Worm (Caenorhabditis elegans) whole organism, young adult: ENCODE data around the gene tag-266.
A peak's percentile ranks its signal among the peaks of the same experiment; 100 is the strongest.

Experiments used
- B0019.2 ChIP-seq: fragments of 200-800 bp; sonication (Bioruptor generic); conservative IDR thresholded peaks from 2 replicates; pipeline ENCODE4 v1.3.6; 2022; ENCODE audit warnings: missing genetic modification reagents, missing genetic modification characterization, missing compliant biosample characterization
- B0261.1 ChIP-seq: sonication (generic microtip); optimal IDR thresholded peaks from 2 replicates; lab custom pipeline; 2016; ENCODE audit warnings: mild to moderate bottlenecking, missing genetic modification characterization, moderate library complexity, missing compliant biosample characterization
- D2030.7 ChIP-seq: fragments of 200-800 bp; sonication (Bioruptor generic); IDR thresholded peaks from 2 replicates; pipeline ENCODE4 v1.3.6; 2022; ENCODE audit warnings: missing genetic modification reagents, missing genetic modification characterization, missing compliant biosample characterization
- F10E7.11 ChIP-seq: sonication (generic microtip); optimal IDR thresholded peaks from 2 replicates; lab custom pipeline; 2017; ENCODE audit warnings: mild to moderate bottlenecking, missing genetic modification characterization, moderate library complexity, missing compliant biosample characterization
- F37B4.10 ChIP-seq: fragments of 200-800 bp; sonication (Bioruptor generic); IDR thresholded peaks from 2 replicates; pipeline ENCODE4 v1.3.6; 2022; ENCODE audit warnings: missing genetic modification characterization, missing compliant biosample characterization
- F57A8.1 ChIP-seq: fragments of 200-800 bp; sonication (Bioruptor generic); optimal IDR thresholded peaks from 2 replicates; lab custom pipeline; 2018; ENCODE audit warnings: mild to moderate bottlenecking, missing genetic modification characterization, moderate library complexity, missing compliant biosample characterization
- F57C9.4 ChIP-seq: sonication (generic microtip); optimal IDR thresholded peaks from 2 replicates; lab custom pipeline; 2017; ENCODE audit warnings: mild to moderate bottlenecking, missing genetic modification characterization, missing compliant biosample characterization
- K12H6.12 ChIP-seq: fragments of 200-800 bp; sonication (Bioruptor generic); optimal IDR thresholded peaks from 2 replicates; lab custom pipeline; 2018; ENCODE audit warnings: mild to moderate bottlenecking, missing genetic modification characterization, missing compliant biosample characterization
- T07F8.4 ChIP-seq: sonication (generic microtip); optimal IDR thresholded peaks from 2 replicates; lab custom pipeline; 2016; ENCODE audit warnings: mild to moderate bottlenecking, missing genetic modification characterization, moderate library complexity, missing compliant biosample characterization
- T26A5.8 ChIP-seq: sonication (generic microtip); optimal IDR thresholded peaks from 2 replicates; lab custom pipeline; 2016; ENCODE audit warnings: missing genetic modification characterization, missing compliant biosample characterization
- Y53G8AR.9 ChIP-seq: fragments of 200-800 bp; sonication (Bioruptor generic); conservative IDR thresholded peaks from 2 replicates; pipeline ENCODE4 v1.3.6; 2022; ENCODE audit warnings: missing genetic modification reagents, missing genetic modification characterization, missing compliant biosample characterization
- aptf-3 ChIP-seq: fragments of 200-800 bp; sonication (Bioruptor generic); IDR thresholded peaks from 2 replicates; pipeline ENCODE4 v1.3.6; 2022; ENCODE audit warnings: missing genetic modification characterization, missing compliant biosample characterization
- athp-1 ChIP-seq: sonication (generic microtip); optimal IDR thresholded peaks from 2 replicates; lab custom pipeline; 2017; ENCODE audit warnings: mild to moderate bottlenecking, missing genetic modification characterization, missing compliant biosample characterization
- attf-5 ChIP-seq: fragments of 200-800 bp; sonication (Bioruptor generic); optimal IDR thresholded peaks from 2 replicates; lab custom pipeline; 2018; ENCODE audit warnings: mild to moderate bottlenecking, missing genetic modification characterization, missing compliant biosample characterization
- bed-1 ChIP-seq: fragments of 200-800 bp; sonication (Bioruptor generic); IDR thresholded peaks from 2 replicates; pipeline ENCODE4 v1.3.6; 2022; ENCODE audit warnings: missing genetic modification reagents, missing genetic modification characterization, missing compliant biosample characterization
- bed-2 ChIP-seq: fragments of 200-800 bp; sonication (Bioruptor generic); IDR thresholded peaks from 2 replicates; pipeline ENCODE4 v1.3.6; 2022; ENCODE audit warnings: missing genetic modification reagents, missing genetic modification characterization, missing compliant biosample characterization
- cebp-1 ChIP-seq, 2 experiments: fragments of 200-800 bp in 1 of 2; sonication (Bioruptor generic) in 1 of 2; sonication (generic microtip) in 1 of 2; IDR thresholded peaks in 1 of 2; optimal IDR thresholded peaks in 1 of 2; 2 replicates each; pipeline versions ENCODE4 v1.3.6 to Lab custom; 2017 to 2022; ENCODE audit warnings: missing compliant biosample characterization in 2 of 2, missing genetic modification characterization in 2 of 2, mild to moderate bottlenecking in 1 of 2, missing genetic modification reagents in 1 of 2, moderate library complexity in 1 of 2
- ceh-100 ChIP-seq: fragments of 200-800 bp; sonication (Bioruptor generic); IDR thresholded peaks from 2 replicates; pipeline ENCODE4 v1.3.6; 2022; ENCODE audit warnings: missing genetic modification reagents, missing genetic modification characterization, missing compliant biosample characterization
- ceh-27 ChIP-seq: fragments of 200-800 bp; sonication (Bioruptor generic); optimal IDR thresholded peaks from 2 replicates; lab custom pipeline; 2018; ENCODE audit warnings: mild to moderate bottlenecking, missing genetic modification characterization, moderate library complexity, missing compliant biosample characterization
- ceh-79 ChIP-seq: sonication (generic microtip); optimal IDR thresholded peaks from 2 replicates; lab custom pipeline; 2017; ENCODE audit warnings: mild to moderate bottlenecking, missing genetic modification characterization, missing compliant biosample characterization
- die-1 ChIP-seq: sonication (generic microtip); optimal IDR thresholded peaks from 2 replicates; lab custom pipeline; 2016; ENCODE audit warnings: missing genotype, mild to moderate bottlenecking, missing genetic modification characterization, missing compliant biosample characterization
- dox-1 ChIP-seq: fragments of 200-800 bp; sonication (Bioruptor generic); IDR thresholded peaks from 2 replicates; pipeline ENCODE4 v1.3.6; 2022; ENCODE audit warnings: missing genetic modification reagents, missing genetic modification characterization, missing compliant biosample characterization
- egrh-3 ChIP-seq: fragments of 200-800 bp; sonication (Bioruptor generic); IDR thresholded peaks from 2 replicates; pipeline ENCODE4 v1.3.6; 2022; ENCODE audit warnings: missing genetic modification reagents, missing genetic modification characterization, missing compliant biosample characterization
- him-1 ChIP-seq: sonication (generic microtip); optimal IDR thresholded peaks from 2 replicates; lab custom pipeline; 2016; ENCODE audit warnings: missing genotype, missing genetic modification reagents, missing genetic modification characterization, missing compliant biosample characterization
- hmg-1.2 ChIP-seq: fragments of 200-800 bp; sonication (Bioruptor generic); IDR thresholded peaks from 2 replicates; pipeline ENCODE4 v1.3.6; 2022; ENCODE audit warnings: missing genetic modification reagents, missing genetic modification characterization, missing compliant biosample characterization
- let-607 ChIP-seq, 2 experiments: fragments of 200-800 bp in 1 of 2; sonication (Bioruptor generic) in 1 of 2; sonication (generic microtip) in 1 of 2; optimal IDR thresholded peaks; 2 replicates each; lab custom pipeline; 2016 to 2018; ENCODE audit warnings: mild to moderate bottlenecking in 2 of 2, missing compliant biosample characterization in 2 of 2, missing genetic modification characterization in 2 of 2, moderate library complexity in 2 of 2, missing genotype in 1 of 2
- lin-35 ChIP-seq, 3 experiments: fragments of 150-350 bp in 2 of 3; sonication (generic microtip) in 1 of 3; optimal IDR thresholded peaks; 2 replicates each; lab custom pipeline; 2014 to 2018; ENCODE audit warnings: missing biosample characterization in 3 of 3, missing genetic modification characterization in 3 of 3, missing genetic modification reagents in 3 of 3
- lin-40 ChIP-seq: sonication (generic microtip); optimal IDR thresholded peaks from 2 replicates; lab custom pipeline; 2016; ENCODE audit warnings: missing genetic modification characterization, mild to moderate bottlenecking, missing compliant biosample characterization, missing genotype, missing genetic modification reagents
- lin-54 ChIP-seq: fragments of 200-800 bp; sonication (Bioruptor generic); optimal IDR thresholded peaks from 2 replicates; lab custom pipeline; 2018; ENCODE audit warnings: mild to moderate bottlenecking, missing genetic modification characterization, missing compliant biosample characterization
- lsl-1 ChIP-seq: fragments of 200-800 bp; sonication (Bioruptor generic); optimal IDR thresholded peaks from 2 replicates; lab custom pipeline; 2018; ENCODE audit warnings: mild to moderate bottlenecking, missing genetic modification characterization, moderate library complexity, missing compliant biosample characterization
- madf-10 ChIP-seq: sonication (generic microtip); optimal IDR thresholded peaks from 2 replicates; lab custom pipeline; 2016; ENCODE audit warnings: mild to moderate bottlenecking, missing genetic modification characterization, missing compliant biosample characterization
- mcd-1 ChIP-seq: fragments of 200-800 bp; sonication (Bioruptor generic); IDR thresholded peaks from 2 replicates; pipeline ENCODE4 v1.3.6; 2022; ENCODE audit warnings: missing genetic modification reagents, missing genetic modification characterization, missing compliant biosample characterization
- mxl-1 ChIP-seq: sonication (generic microtip); optimal IDR thresholded peaks from 2 replicates; lab custom pipeline; 2016; ENCODE audit warnings: missing genetic modification characterization, missing compliant biosample characterization
- nfya-2 ChIP-seq: fragments of 200-800 bp; sonication (Bioruptor generic); IDR thresholded peaks from 2 replicates; pipeline ENCODE4 v1.3.6; 2022; ENCODE audit warnings: missing genetic modification reagents, missing genetic modification characterization, missing compliant biosample characterization
- nhr-179 ChIP-seq: sonication (generic microtip); optimal IDR thresholded peaks from 2 replicates; lab custom pipeline; 2016; ENCODE audit warnings: mild to moderate bottlenecking, missing genetic modification characterization, missing compliant biosample characterization
- nhr-80 ChIP-seq: sonication (generic microtip); optimal IDR thresholded peaks from 2 replicates; lab custom pipeline; 2016; ENCODE audit warnings: missing genetic modification characterization, missing compliant biosample characterization
- rec-8 ChIP-seq, 2 experiments: sonication (generic microtip); optimal IDR thresholded peaks; 2 replicates each; lab custom pipeline; 2016; ENCODE audit warnings: mild to moderate bottlenecking in 2 of 2, missing genetic modification characterization in 2 of 2, missing genetic modification reagents in 2 of 2, missing genotype in 2 of 2, missing biosample characterization in 1 of 2, missing compliant biosample characterization in 1 of 2, moderate library complexity in 1 of 2
- snpc-1.3 ChIP-seq: sonication (generic microtip); optimal IDR thresholded peaks from 2 replicates; lab custom pipeline; 2017; ENCODE audit warnings: missing genetic modification characterization, mild to moderate bottlenecking, missing compliant biosample characterization, antibody characterized with exemption, moderate library complexity, missing genotype, missing genetic modification reagents; ENCODE audit not compliant: insufficient read depth
- snpc-4 ChIP-seq, 5 experiments: fragments of 150-350 bp in 1 of 5; sonication (generic microtip) in 4 of 5; optimal IDR thresholded peaks; 2 replicates each; lab custom pipeline; 2014 to 2018; ENCODE audit warnings: missing genetic modification characterization in 5 of 5, missing biosample characterization in 3 of 5, antibody characterized with exemption in 2 of 5, mild to moderate bottlenecking in 2 of 5, missing compliant biosample characterization in 2 of 5, missing genotype in 2 of 5, moderate library complexity in 2 of 5, missing genetic modification reagents in 1 of 5
- sptf-2 ChIP-seq: fragments of 200-800 bp; sonication (Bioruptor generic); optimal IDR thresholded peaks from 2 replicates; lab custom pipeline; 2018; ENCODE audit warnings: mild to moderate bottlenecking, missing genetic modification characterization, missing compliant biosample characterization
- tbp1 ChIP-seq: fragments of 200-800 bp; sonication (Bioruptor generic); optimal IDR thresholded peaks from 2 replicates; lab custom pipeline; 2018; ENCODE audit warnings: mild to moderate bottlenecking, missing genetic modification characterization, missing compliant biosample characterization
- unc-130 ChIP-seq: sonication (generic microtip); optimal IDR thresholded peaks from 2 replicates; lab custom pipeline; 2016; ENCODE audit warnings: missing genetic modification reagents, missing genetic modification characterization, missing compliant biosample characterization
- unc-62 ChIP-seq: fragments of 150-350 bp; optimal IDR thresholded peaks from 2 replicates; lab custom pipeline; 2014; ENCODE audit warnings: missing biosample characterization, missing genetic modification reagents, missing genetic modification characterization
- zim-3 ChIP-seq: sonication (generic microtip); optimal IDR thresholded peaks from 2 replicates; lab custom pipeline; 2017; ENCODE audit warnings: mild to moderate bottlenecking, missing genetic modification characterization, moderate library complexity, missing compliant biosample characterization
- ztf-18 ChIP-seq: sonication (generic microtip); optimal IDR thresholded peaks from 2 replicates; lab custom pipeline; 2016; ENCODE audit warnings: missing genotype, mild to moderate bottlenecking, missing genetic modification characterization, missing compliant biosample characterization
- ztf-28 ChIP-seq: fragments of 200-800 bp; sonication (Bioruptor generic); IDR thresholded peaks from 2 replicates; pipeline ENCODE4 v1.3.6; 2022; ENCODE audit warnings: missing genetic modification reagents, missing genetic modification characterization, missing compliant biosample characterization

The tag-266 gene

ce11 chrIII:640198-640803 is at the start of gene tag-266, which contains the start of gene tag-267:
TSS of gene tag-266 (minus strand) at chrIII:640226.
TSS of gene tag-267 (plus strand) at chrIII:640790.
- TF ChIP-seq lin-54 (GFP tag; lab: Kevin White, UChicago) (peak; percentile 8), unc-62 (no peak), mxl-1 (tag; lab: Kevin White, UChicago) (no peak), ztf-18 (tag; lab: Kevin White, UChicago) (peak; percentile 76), snpc-4 (GFP tag; optimal IDR thresholded peaks at IDR 0.05; lab: Kevin White, UChicago) (no peak), snpc-4 (tag; optimal IDR thresholded peaks at IDR 0.05; lab: Kevin White, UChicago) (peak in 2 of 4 experiments; percentile 2 to 40), die-1 (tag; lab: Kevin White, UChicago) (peak; percentile 9), cebp-1 (GFP tag; IDR thresholded peaks at IDR 0.05; lab: Robert Waterston, UW) (peak; percentile 41; the same call in 1 of the 2 replicates), cebp-1 (tag; optimal IDR thresholded peaks at IDR 0.05; lab: Kevin White, UChicago) (peak; percentile 62), B0019.2 (GFP tag; lab: Robert Waterston, UW) (0 out of 2 replicates have a peak, but pooled peaks have one; percentile 31), K12H6.12 (peak; percentile 82), mcd-1 (GFP tag; lab: Robert Waterston, UW) (peak; percentile 90), sptf-2 (GFP tag; lab: Kevin White, UChicago) (no peak), ceh-79 (no peak), lin-40 (tag; lab: Kevin White, UChicago) (peak; percentile 68), ztf-28 (0 out of 2 replicates have a peak, but pooled peaks have one; percentile 15), aptf-3 (GFP tag; lab: Robert Waterston, UW) (no peak), let-607 (tag; optimal IDR thresholded peaks at IDR 0.05; lab: Kevin White, UChicago) (peak in 1 of 2 experiments; percentile 25), F57A8.1 (no peak), snpc-1.3 (tag; lab: Kevin White, UChicago) (peak; percentile 48), unc-130 (peak; percentile 59), Y53G8AR.9 (GFP tag; lab: Robert Waterston, UW) (no peak), dox-1 (GFP tag; lab: Robert Waterston, UW) (peak; percentile 59), lin-35 (GFP tag; optimal IDR thresholded peaks at IDR 0.05; lab: Kevin White, UChicago) (no peak), ceh-27 (GFP tag; lab: Kevin White, UChicago) (peak; percentile 60), zim-3 (tag; lab: Kevin White, UChicago) (no peak), ceh-100 (GFP tag; lab: Robert Waterston, UW) (peak; percentile 97), bed-1 (GFP tag; lab: Robert Waterston, UW) (no peak), bed-2 (GFP tag; lab: Robert Waterston, UW) (0 out of 2 replicates have a peak, but pooled peaks have one; percentile 17), D2030.7 (GFP tag; lab: Robert Waterston, UW) (peak; percentile 54), F10E7.11 (tag; lab: Kevin White, UChicago) (no peak), attf-5 (GFP tag; lab: Kevin White, UChicago) (peak; percentile 84), him-1 (tag; lab: Kevin White, UChicago) (no peak), egrh-3 (GFP tag; lab: Robert Waterston, UW) (0 out of 2 replicates have a peak, but pooled peaks have one; percentile 16), T07F8.4 (tag; lab: Kevin White, UChicago) (no peak), rec-8 (tag; optimal IDR thresholded peaks at IDR 0.05; lab: Kevin White, UChicago) (peak in 1 of 2 experiments; percentile 16), athp-1 (tag; lab: Kevin White, UChicago) (peak; percentile 53), hmg-1.2 (GFP tag; lab: Robert Waterston, UW) (peak; percentile 30; the same call in 1 of the 2 replicates), F37B4.10 (GFP tag; lab: Robert Waterston, UW) (no peak), nhr-179 (tag; lab: Kevin White, UChicago) (no peak), nhr-80 (peak; percentile 12), F57C9.4 (tag; lab: Kevin White, UChicago) (no peak), tbp1 (GFP tag; lab: Kevin White, UChicago) (peak; percentile 45), T26A5.8 (tag; lab: Kevin White, UChicago) (no peak), nfya-2 (no peak), B0261.1 (tag; lab: Kevin White, UChicago) (peak; percentile 6), madf-10 (tag; lab: Kevin White, UChicago) (peak; percentile 71), lsl-1 (GFP tag; lab: Kevin White, UChicago) (peak; percentile 47)
